Worm (Caenorhabditis elegans) whole organism, L4 larva: ENCODE results near the gene ostb-1.
A peak's percentile ranks its signal among the peaks of the same experiment; 100 is the strongest.

ENCODE experiments used
- D1046.2 ChIP-seq: fragments of 200-800 bp; sonication (Bioruptor generic); IDR thresholded peaks from 2 replicates; pipeline ENCODE4 v1.3.6; 2022; ENCODE audit warnings: missing genetic modification characterization, missing compliant biosample characterization
- F49E8.2 ChIP-seq: sonication (generic microtip); optimal IDR thresholded peaks from 2 replicates; lab custom pipeline; 2016; ENCODE audit warnings: missing compliant biosample characterization, mild to moderate bottlenecking, missing genetic modification characterization, borderline replicate concordance
- T20F7.1 ChIP-seq: fragments of 200-800 bp; sonication (Bioruptor generic); optimal IDR thresholded peaks from 2 replicates; lab custom pipeline; 2018; ENCODE audit warnings: mild to moderate bottlenecking, missing genetic modification characterization, missing compliant biosample characterization
- Y48G9A.11 ChIP-seq: fragments of 200-800 bp; sonication (Bioruptor generic); IDR thresholded peaks from 2 replicates; pipeline ENCODE4 v1.3.6; 2022; ENCODE audit warnings: missing genetic modification reagents, missing genetic modification characterization, missing compliant biosample characterization
- Y5F2A.4 ChIP-seq: fragments of 200-800 bp; sonication (Bioruptor generic); optimal IDR thresholded peaks from 2 replicates; lab custom pipeline; 2018; ENCODE audit warnings: mild to moderate bottlenecking, missing genetic modification characterization, missing compliant biosample characterization
- aha-1 ChIP-seq: fragments of 150-350 bp; peaks from one replicate; lab custom pipeline; 2014; ENCODE audit warnings: missing biosample characterization, missing genetic modification characterization
- ama-1 ChIP-seq: fragments of 150-350 bp; optimal IDR thresholded peaks from 2 replicates; lab custom pipeline; 2014; ENCODE audit warnings: inconsistent platforms, mixed read lengths
- arid-1 ChIP-seq: fragments of 200-800 bp; sonication (Bioruptor generic); conservative IDR thresholded peaks from 2 replicates; pipeline ENCODE4 v1.3.6; 2022; ENCODE audit warnings: missing genetic modification reagents, missing genetic modification characterization, missing compliant biosample characterization
- ceh-28 ChIP-seq: fragments of 150-350 bp; optimal IDR thresholded peaks from 2 replicates; lab custom pipeline; 2014; ENCODE audit warnings: missing biosample characterization, missing genetic modification reagents, missing genetic modification characterization
- ceh-32 ChIP-seq: sonication (generic microtip); optimal IDR thresholded peaks from 2 replicates; lab custom pipeline; 2016; ENCODE audit warnings: mild to moderate bottlenecking, missing genetic modification characterization, missing compliant biosample characterization; ENCODE audit not compliant: poor library complexity
- ceh-62 ChIP-seq: sonication (generic microtip); optimal IDR thresholded peaks from 2 replicates; lab custom pipeline; 2017; ENCODE audit warnings: missing biosample characterization, missing genetic modification characterization
- ctbp-1 ChIP-seq: fragments of 200-800 bp; sonication (Bioruptor generic); IDR thresholded peaks from 2 replicates; pipeline ENCODE4 v1.3.6; 2022; ENCODE audit warnings: missing genetic modification reagents, missing genetic modification characterization, missing compliant biosample characterization
- dmd-9 ChIP-seq: fragments of 200-800 bp; sonication (Bioruptor generic); IDR thresholded peaks from 2 replicates; pipeline ENCODE4 v1.3.6; 2022; ENCODE audit warnings: missing genetic modification reagents, missing genetic modification characterization, missing compliant biosample characterization
- hlh-11 ChIP-seq: fragments of 200-800 bp; sonication (Bioruptor generic); optimal IDR thresholded peaks from 2 replicates; lab custom pipeline; 2018; ENCODE audit warnings: mild to moderate bottlenecking, missing genetic modification characterization, missing compliant biosample characterization
- hlh-30 ChIP-seq: sonication (generic microtip); optimal IDR thresholded peaks from 2 replicates; lab custom pipeline; 2017; ENCODE audit warnings: antibody characterized with exemption, mild to moderate bottlenecking, missing genetic modification characterization, missing compliant biosample characterization; ENCODE audit not compliant: insufficient read depth
- lim-7 ChIP-seq: fragments of 200-800 bp; sonication (Bioruptor generic); IDR thresholded peaks from 2 replicates; pipeline ENCODE4 v1.3.6; 2022; ENCODE audit warnings: missing genetic modification characterization, missing compliant biosample characterization
- lin-38 ChIP-seq: fragments of 200-800 bp; sonication (Bioruptor generic); IDR thresholded peaks from 2 replicates; pipeline ENCODE4 v1.3.6; 2022; ENCODE audit warnings: missing genetic modification reagents, missing genetic modification characterization, missing compliant biosample characterization
- lsy-2 ChIP-seq, 2 experiments: fragments of 150-350 bp in 1 of 2; sonication (generic microtip) in 1 of 2; optimal IDR thresholded peaks; 2 replicates each; lab custom pipeline; 2014 to 2017; ENCODE audit warnings: missing biosample characterization in 2 of 2, missing genetic modification characterization in 2 of 2
- mdl-1 ChIP-seq, 2 experiments: fragments of 150-350 bp in 1 of 2; sonication (generic microtip) in 1 of 2; optimal IDR thresholded peaks; 2 replicates each; lab custom pipeline; 2014 to 2017; ENCODE audit warnings: missing biosample characterization in 2 of 2, missing genetic modification characterization in 2 of 2
- mep-1 ChIP-seq: fragments of 150-350 bp; sonication (generic microtip); optimal IDR thresholded peaks from 3 replicates; lab custom pipeline; 2014; ENCODE audit warnings: missing biosample characterization, missing genetic modification characterization
- mes-2 ChIP-seq: sonication (generic microtip); optimal IDR thresholded peaks from 2 replicates; lab custom pipeline; 2016; ENCODE audit warnings: missing genotype, mild to moderate bottlenecking, missing genetic modification characterization, missing compliant biosample characterization; ENCODE audit not compliant: poor library complexity, severe bottlenecking
- nhr-10 ChIP-seq: fragments of 150-350 bp; optimal IDR thresholded peaks from 2 replicates; lab custom pipeline; 2014; ENCODE audit warnings: missing biosample characterization, missing genetic modification characterization
- nhr-11 ChIP-seq: fragments of 150-350 bp; optimal IDR thresholded peaks from 2 replicates; lab custom pipeline; 2014; ENCODE audit warnings: missing biosample characterization, missing genetic modification characterization
- nhr-111 ChIP-seq: fragments of 200-800 bp; sonication (Bioruptor generic); optimal IDR thresholded peaks from 2 replicates; lab custom pipeline; 2018; ENCODE audit warnings: mild to moderate bottlenecking, missing genetic modification characterization, missing compliant biosample characterization
- nhr-237 ChIP-seq: sonication (generic microtip); optimal IDR thresholded peaks from 2 replicates; lab custom pipeline; 2017; ENCODE audit warnings: missing biosample characterization, missing genetic modification characterization
- nhr-41 ChIP-seq: fragments of 200-800 bp; sonication (Bioruptor generic); IDR thresholded peaks from 2 replicates; pipeline ENCODE4 v1.3.6; 2022; ENCODE audit warnings: missing genetic modification reagents, missing genetic modification characterization, missing compliant biosample characterization
- nhr-42 ChIP-seq: fragments of 200-800 bp; sonication (Bioruptor generic); IDR thresholded peaks from 2 replicates; pipeline ENCODE4 v1.3.6; 2022; ENCODE audit warnings: missing genetic modification characterization, missing compliant biosample characterization
- nhr-48 ChIP-seq: sonication (generic microtip); optimal IDR thresholded peaks from 2 replicates; lab custom pipeline; 2016; ENCODE audit warnings: mild to moderate bottlenecking, missing genetic modification characterization, missing compliant biosample characterization
- nhr-6 ChIP-seq: fragments of 150-350 bp; optimal IDR thresholded peaks from 2 replicates; lab custom pipeline; 2014; ENCODE audit warnings: missing biosample characterization, missing genetic modification characterization
- pqm-1 ChIP-seq: sonication (generic microtip); optimal IDR thresholded peaks from 2 replicates; lab custom pipeline; 2017; ENCODE audit warnings: missing biosample characterization, missing genetic modification characterization
- rbr-2 ChIP-seq: sonication (generic microtip); optimal IDR thresholded peaks from 2 replicates; lab custom pipeline; 2016; ENCODE audit warnings: missing genotype, missing genetic modification characterization, missing compliant biosample characterization
- set-16 ChIP-seq: fragments of 200-800 bp; sonication (Bioruptor generic); IDR thresholded peaks from 2 replicates; pipeline ENCODE4 v1.3.6; 2022; ENCODE audit warnings: missing genetic modification reagents, missing genetic modification characterization, missing compliant biosample characterization
- snpc-1.2 ChIP-seq: fragments of 200-800 bp; sonication (Bioruptor generic); IDR thresholded peaks from 2 replicates; pipeline ENCODE4 v1.3.6; 2022; ENCODE audit warnings: missing genetic modification reagents, missing genetic modification characterization, missing compliant biosample characterization
- spr-1 ChIP-seq: sonication (generic microtip); optimal IDR thresholded peaks from 2 replicates; lab custom pipeline; 2016; ENCODE audit warnings: mild to moderate bottlenecking, missing genetic modification characterization, missing compliant biosample characterization
- tra-1 ChIP-seq: fragments of 200-800 bp; sonication (Bioruptor generic); IDR thresholded peaks from 2 replicates; pipeline ENCODE4 v1.3.6; 2022; ENCODE audit warnings: missing genetic modification reagents, missing genetic modification characterization, missing compliant biosample characterization
- unc-130 ChIP-seq: sonication (generic microtip); optimal IDR thresholded peaks from 2 replicates; lab custom pipeline; 2016; ENCODE audit warnings: missing genetic modification reagents, missing genetic modification characterization, missing compliant biosample characterization
- vab-7 ChIP-seq: fragments of 200-800 bp; sonication (Bioruptor generic); IDR thresholded peaks from 2 replicates; pipeline ENCODE4 v1.3.6; 2022; ENCODE audit warnings: missing genetic modification reagents, missing genetic modification characterization, missing compliant biosample characterization
- zag-1 ChIP-seq: fragments of 150-350 bp; optimal IDR thresholded peaks from 2 replicates; lab custom pipeline; 2014; ENCODE audit warnings: missing biosample characterization, missing genetic modification characterization

The ostb-1 gene

DNA sequence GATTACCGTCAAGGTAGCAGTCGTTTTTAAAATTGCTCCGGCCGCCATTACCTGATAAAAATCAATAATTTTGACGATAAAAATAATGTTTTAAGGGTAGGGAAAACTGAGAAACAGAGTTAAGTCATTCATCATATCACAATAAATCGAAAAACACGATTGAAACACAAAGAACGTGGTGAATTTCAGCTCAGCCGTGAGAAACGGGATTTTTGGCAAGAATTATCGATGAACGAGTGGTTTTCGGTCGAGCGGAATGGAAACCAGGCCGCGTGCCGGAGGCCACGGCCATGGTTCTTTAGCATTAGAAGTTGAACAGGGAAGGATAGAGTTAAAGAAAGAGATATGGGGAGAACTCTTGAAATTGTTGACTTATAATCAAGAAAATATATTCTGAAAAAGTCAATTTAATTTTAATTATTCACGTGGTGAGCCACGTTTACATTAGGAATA is 15.0 kb downstream of the ostb-1 start, which contains the start of the genes vha-4 and T01H3.5 (continued):
- TF ChIP-seq ama-1 (lab: Kevin White, UChicago) (peak; percentile 44), mdl-1 (tag; optimal IDR thresholded peaks at IDR 0.05; lab: Kevin White, UChicago) (no peak), Y5F2A.4 (GFP tag; lab: Kevin White, UChicago) (no peak), nhr-6 (tag; lab: Kevin White, UChicago) (no peak), hlh-11 (tag; lab: Kevin White, UChicago) (peak; percentile 14), nhr-11 (no peak), unc-130 (no peak)

DNA sequence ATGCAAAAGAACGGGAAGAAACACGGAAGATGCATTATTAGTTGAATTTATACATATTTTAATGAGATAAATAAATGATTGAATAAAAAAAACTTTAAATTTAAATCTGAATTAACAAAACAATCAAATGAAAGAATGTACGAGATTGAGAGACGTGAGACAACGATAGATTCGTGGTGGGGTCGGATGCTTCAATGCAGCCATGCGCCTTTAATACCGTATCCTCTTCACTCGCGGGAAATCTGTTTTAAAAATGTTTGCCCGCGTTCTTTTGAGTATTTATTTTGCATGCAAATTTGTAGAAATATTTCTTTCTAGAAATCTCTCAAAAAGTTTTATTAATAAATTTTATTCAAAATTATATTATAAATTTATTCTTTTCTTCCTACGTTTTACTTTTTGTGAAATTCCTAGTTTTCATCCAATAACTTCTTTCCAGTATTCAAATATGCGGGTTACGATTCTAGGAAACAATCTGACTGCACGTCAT is 16.1 kb downstream of the ostb-1 start, which contains the start of gene perm-1:
TSS of gene perm-1 (plus strand) at position 440 of the 490 bp plus-strand sequence.
- TF ChIP-seq nhr-42 (GFP tag; lab: Robert Waterston, UW): no peak
- no peak for TF ChIP-seq arid-1
- TF ChIP-seq nhr-10 (tag; lab: Kevin White, UChicago): no peak
- TF ChIP-seq pqm-1: no peak
- TF ChIP-seq Y48G9A.11 (GFP tag; lab: Robert Waterston, UW): peak; percentile 79
- TF ChIP-seq mdl-1 (tag; optimal IDR thresholded peaks at IDR 0.05; lab: Kevin White, UChicago): no peak
- no peak for TF ChIP-seq ceh-62 (tag; lab: Kevin White, UChicago)
- TF ChIP-seq vab-7 (GFP tag; lab: Robert Waterston, UW): no peak
- no peak for TF ChIP-seq ceh-32 (tag; lab: Kevin White, UChicago)
- no peak for TF ChIP-seq zag-1 (tag; lab: Kevin White, UChicago)
- TF ChIP-seq Y5F2A.4 (GFP tag; lab: Kevin White, UChicago): no peak
- no peak for TF ChIP-seq nhr-41 (GFP tag; lab: Robert Waterston, UW)
- TF ChIP-seq hlh-11 (tag; lab: Kevin White, UChicago): no peak
- no peak for TF ChIP-seq mes-2 (tag; lab: Kevin White, UChicago)
- peak; percentile 67 for TF ChIP-seq F49E8.2 (tag; lab: Kevin White, UChicago)
- peak; percentile 60; the same call in 1 of the 2 replicates for TF ChIP-seq snpc-1.2
- TF ChIP-seq D1046.2 (GFP tag; lab: Robert Waterston, UW): no peak
- no peak for TF ChIP-seq mep-1
- TF ChIP-seq unc-130: peak; percentile 75
- no peak for TF ChIP-seq dmd-9 (GFP tag; lab: Robert Waterston, UW)
- TF ChIP-seq lim-7 (GFP tag; lab: Robert Waterston, UW): no peak
- no peak for TF ChIP-seq nhr-48 (tag; lab: Kevin White, UChicago)
- peak; percentile 69 for TF ChIP-seq lin-38
- TF ChIP-seq set-16 (GFP tag; lab: Robert Waterston, UW): no peak
- TF ChIP-seq lsy-2 (tag; optimal IDR thresholded peaks at IDR 0.05; lab: Kevin White, UChicago): peak in 1 of 2 experiments; percentile 69
- TF ChIP-seq, all 104 proteins: peak for 6

DNA sequence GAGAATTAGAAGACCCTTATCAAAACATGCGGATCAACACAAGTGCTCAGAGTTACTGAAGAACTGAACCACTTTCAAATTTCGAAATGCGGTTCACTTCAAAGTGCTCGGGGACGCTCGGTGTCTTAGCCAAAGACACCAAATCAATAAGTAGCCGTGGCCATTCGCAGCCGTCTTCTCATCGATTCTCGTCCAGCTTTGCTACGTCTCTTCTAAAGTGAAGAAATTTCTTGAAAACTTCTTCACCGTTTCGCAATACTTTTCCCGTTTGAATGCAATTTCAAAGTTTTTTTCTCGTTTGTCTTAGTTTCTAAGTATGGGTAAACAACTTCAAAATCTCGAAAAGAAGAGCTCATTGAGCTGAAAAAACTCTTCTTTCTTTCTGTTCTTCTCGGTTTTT is 20.6 kb downstream of the ostb-1 start:
- TF ChIP-seq arid-1: no peak
- no peak for TF ChIP-seq T20F7.1 (GFP tag; lab: Kevin White, UChicago)
- peak; percentile 10 for TF ChIP-seq mes-2 (tag; lab: Kevin White, UChicago)
- TF ChIP-seq ceh-28 (tag; lab: Kevin White, UChicago): peak; percentile 37
- no peak for TF ChIP-seq tra-1 (GFP tag; lab: Robert Waterston, UW)
- TF ChIP-seq hlh-30 (tag; lab: Kevin White, UChicago): peak; percentile 3
- no peak for TF ChIP-seq nhr-237 (tag; lab: Kevin White, UChicago)
- TF ChIP-seq lsy-2 (tag; optimal IDR thresholded peaks at IDR 0.05; lab: Kevin White, UChicago): peak; percentile 26 to 53
- TF ChIP-seq nhr-11: peak; percentile 1
- TF ChIP-seq aha-1 (tag; lab: Kevin White, UChicago): peak; percentile 86
- no peak for TF ChIP-seq spr-1 (tag; lab: Kevin White, UChicago)
- no peak for TF ChIP-seq mep-1
- no peak for TF ChIP-seq nhr-111 (GFP tag; lab: Kevin White, UChicago)
- TF ChIP-seq rbr-2 (tag; lab: Kevin White, UChicago): peak; percentile 10
- 0 out of 2 replicates have a peak, but pooled peaks have one; percentile 35 for TF ChIP-seq ctbp-1 (GFP tag; lab: Robert Waterston, UW)
- TF ChIP-seq, all 104 proteins: peak for 8
